Fruit fly (Drosophila melanogaster): ENCODE measurements around the gene CG15005.

Gene CG15005

DNA sequence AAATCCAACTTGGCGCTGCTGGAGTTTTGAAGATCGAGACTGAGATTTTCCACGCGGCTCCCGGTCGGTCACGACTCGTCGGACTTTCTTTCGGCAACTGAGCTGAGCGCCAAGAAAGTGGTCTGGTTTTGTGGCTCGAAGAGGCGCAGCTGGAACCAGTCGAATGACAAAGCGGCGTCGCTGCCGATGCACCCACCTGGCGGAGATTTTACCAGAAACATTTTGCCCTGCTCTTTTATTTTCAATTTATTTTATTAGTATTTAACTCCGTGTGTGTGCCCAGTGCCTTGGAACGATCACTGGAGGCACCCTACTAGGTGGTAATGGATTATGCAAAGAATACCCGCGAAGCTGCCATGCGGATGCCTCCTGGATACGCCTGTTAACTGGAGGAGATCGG lies at the start of gene CG15005:
TSS of gene CG15005 (minus strand) at position 101 of the 400 bp plus-strand sequence.
- TF ChIP-seq h (optimal IDR thresholded peaks at IDR 0.05), result no peak
- no peak for TF ChIP-seq psq (optimal IDR thresholded peaks at IDR 0.05)
- TF ChIP-seq Sin3A (optimal IDR thresholded peaks at IDR 0.05), result no peak
- no peak for TF ChIP-seq Myc (optimal IDR thresholded peaks at IDR 0.05)
- no peak for TF ChIP-seq insv (optimal IDR thresholded peaks at IDR 0.05)
- TF ChIP-seq ttk (optimal IDR thresholded peaks at IDR 0.05), result no peak

- TF ChIP-seq h (optimal IDR thresholded peaks at IDR 0.05) (no peak), Myc (optimal IDR thresholded peaks at IDR 0.05) (no peak), ttk (optimal IDR thresholded peaks at IDR 0.05) (no peak), insv (optimal IDR thresholded peaks at IDR 0.05) (no peak), psq (optimal IDR thresholded peaks at IDR 0.05) (no peak), Sin3A (optimal IDR thresholded peaks at IDR 0.05) (no peak)
These were observed 49.6 kb upstream of the CG15005 start for dm6 chr3L:4253611-4254300.

DNA sequence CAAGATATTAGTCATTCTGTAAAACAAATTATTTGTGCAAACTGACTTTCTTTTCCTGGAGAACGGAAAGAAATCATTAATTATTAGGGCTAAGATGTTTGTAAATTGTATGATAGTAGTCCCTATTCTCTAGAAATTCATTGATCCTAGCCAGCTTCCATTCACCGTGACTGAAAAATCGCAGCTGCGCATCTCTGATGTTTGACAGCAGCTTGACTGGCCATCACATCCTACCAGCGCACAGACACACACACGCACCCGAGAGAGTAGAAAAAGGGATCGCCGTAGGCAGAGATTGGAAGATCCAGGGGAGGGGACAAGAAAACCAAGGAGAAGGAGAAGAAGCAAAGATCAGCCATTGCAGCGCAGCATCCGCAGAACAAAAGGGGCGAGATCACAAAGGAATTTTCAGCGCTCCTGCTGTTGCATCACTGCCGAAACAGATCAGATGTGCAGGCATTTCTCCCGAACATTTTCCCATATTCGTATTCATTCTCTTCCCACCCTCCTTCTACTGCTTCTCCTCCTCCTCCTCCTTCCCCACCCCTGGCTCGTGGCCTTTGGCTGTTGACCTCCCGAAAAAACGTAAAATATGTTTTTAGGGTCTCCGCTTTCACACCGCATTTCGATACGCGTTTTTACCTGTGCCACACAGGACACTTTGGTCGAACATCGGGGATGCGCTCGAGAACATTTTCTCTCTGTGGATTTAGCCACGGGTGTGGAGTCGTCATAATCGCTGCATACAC lies 48.9 kb upstream of the CG15005 start:
- TF ChIP-seq Myc (optimal IDR thresholded peaks at IDR 0.05), result no peak

DNA sequence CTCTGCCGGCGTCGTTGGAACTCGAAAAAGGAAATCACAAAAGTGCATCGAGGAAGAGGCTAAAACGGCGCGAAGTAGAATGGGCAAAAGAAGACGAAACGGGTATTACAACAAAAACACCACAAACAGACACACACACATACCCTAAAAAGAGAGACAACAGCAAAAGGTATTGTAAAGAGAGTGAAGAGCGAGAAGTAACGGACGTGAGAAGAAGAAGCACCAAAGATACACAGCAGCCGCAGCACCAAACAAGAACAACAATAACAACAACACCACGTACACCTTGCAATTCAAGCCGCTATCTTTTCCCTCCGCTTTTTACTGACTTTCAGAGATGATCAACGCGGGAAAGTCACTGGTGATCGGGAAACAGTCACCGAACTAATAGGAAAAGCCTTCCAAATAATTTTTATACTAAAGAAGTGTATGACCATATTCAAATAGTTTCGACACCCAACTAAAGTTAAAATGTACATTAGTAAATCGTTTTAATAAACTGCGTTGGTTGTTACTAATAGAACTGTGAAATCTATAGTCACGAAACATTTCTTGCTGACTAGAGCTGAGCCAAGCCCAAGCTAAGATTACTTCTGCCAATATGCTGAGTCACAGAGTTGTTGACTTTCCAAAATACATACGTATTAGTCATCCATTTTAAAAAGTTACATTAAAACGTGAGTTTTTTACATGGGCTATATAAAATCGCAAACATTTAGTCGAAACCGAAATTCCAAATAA lies 48.2 kb upstream of the CG15005 start:
- no peak for TF ChIP-seq Myc (optimal IDR thresholded peaks at IDR 0.05)
- no peak for TF ChIP-seq insv (optimal IDR thresholded peaks at IDR 0.05)
- no peak for TF ChIP-seq psq (optimal IDR thresholded peaks at IDR 0.05)
- TF ChIP-seq Sin3A (optimal IDR thresholded peaks at IDR 0.05), result no peak
- TF ChIP-seq h (optimal IDR thresholded peaks at IDR 0.05), result no peak
- no peak for TF ChIP-seq ttk (optimal IDR thresholded peaks at IDR 0.05)

dm6 chr3L:4242428-4242827 lies 38.3 kb upstream of the CG15005 start, which contains the start of gene pav:
Gene pav, plus strand, starts transcription at chr3L:4242734.
- TF ChIP-seq insv (optimal IDR thresholded peaks at IDR 0.05) (no peak), psq (optimal IDR thresholded peaks at IDR 0.05) (no peak), h (optimal IDR thresholded peaks at IDR 0.05) (no peak), ttk (optimal IDR thresholded peaks at IDR 0.05) (no peak), Myc (optimal IDR thresholded peaks at IDR 0.05) (no peak), Sin3A (optimal IDR thresholded peaks at IDR 0.05) (no peak)

DNA sequence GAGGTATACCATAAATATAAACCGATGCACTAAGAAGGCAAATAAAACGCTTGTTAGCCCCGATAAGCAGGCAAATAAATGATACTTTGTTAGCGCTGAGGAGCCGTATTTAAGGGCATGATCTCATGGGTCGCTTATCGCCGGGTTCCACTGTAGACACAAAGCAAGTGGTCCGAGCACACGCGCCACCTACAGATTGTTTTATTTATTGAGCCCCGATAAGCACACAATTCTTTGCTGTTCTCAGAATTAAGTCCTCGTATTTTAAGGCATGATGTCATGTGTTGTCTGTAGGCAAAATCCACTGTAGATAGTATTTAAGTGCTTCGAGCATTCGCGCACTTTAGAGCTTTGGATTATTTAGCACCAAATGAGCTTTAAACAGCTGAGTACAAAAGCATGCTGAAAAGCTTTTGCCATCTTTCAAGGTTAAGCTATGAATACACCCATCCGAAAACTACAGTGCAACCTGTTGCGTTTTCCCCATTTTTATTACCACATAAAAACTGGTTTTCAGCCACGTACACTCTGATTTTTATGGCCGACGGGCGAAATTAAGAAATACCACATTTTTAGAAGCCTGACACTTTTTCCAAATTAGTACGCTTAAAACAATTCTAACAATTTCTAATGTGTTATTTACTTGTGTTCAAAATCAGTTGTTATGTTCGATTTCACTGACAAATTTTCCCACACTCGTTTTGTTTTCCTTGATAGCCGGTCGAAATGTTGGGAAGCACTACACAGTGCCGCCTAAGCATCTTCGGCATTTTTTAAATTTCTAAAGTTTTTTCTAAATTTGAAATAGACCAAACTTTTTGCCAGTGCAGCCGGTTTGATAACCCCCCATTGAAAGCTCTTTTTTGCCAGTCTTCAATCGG lies 35.5 kb upstream of the CG15005 start, which contains the start of gene Sqor:
TSS of gene Sqor (plus strand) at position 732 of the 881 bp plus-strand sequence.
- TF ChIP-seq ttk (optimal IDR thresholded peaks at IDR 0.05), result no peak
- no peak for TF ChIP-seq Sin3A (optimal IDR thresholded peaks at IDR 0.05)
- TF ChIP-seq insv (optimal IDR thresholded peaks at IDR 0.05), result no peak
- TF ChIP-seq h (optimal IDR thresholded peaks at IDR 0.05), result no peak
- no peak for TF ChIP-seq psq (optimal IDR thresholded peaks at IDR 0.05)

DNA sequence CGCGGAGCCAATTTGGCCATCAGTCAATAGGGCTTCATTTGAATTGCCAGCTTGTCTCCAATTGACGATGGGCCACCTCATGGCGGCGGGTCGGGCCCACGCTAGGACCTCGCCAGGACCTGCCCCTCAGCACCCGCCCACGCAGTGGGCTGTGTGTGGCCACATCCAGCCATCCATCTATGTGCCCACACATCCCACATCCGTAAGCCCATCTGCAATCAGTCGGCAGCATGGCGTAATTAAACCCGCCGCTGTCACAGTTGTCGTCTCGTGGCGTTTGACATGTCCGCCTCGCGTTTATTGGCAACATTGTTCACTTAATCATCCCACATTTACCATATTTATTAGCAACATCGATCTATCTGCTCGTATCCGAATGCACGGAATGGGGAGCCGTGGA lies 34.1 kb upstream of the CG15005 start:
- no peak for TF ChIP-seq insv (optimal IDR thresholded peaks at IDR 0.05)
- no peak for TF ChIP-seq Myc (optimal IDR thresholded peaks at IDR 0.05)

DNA sequence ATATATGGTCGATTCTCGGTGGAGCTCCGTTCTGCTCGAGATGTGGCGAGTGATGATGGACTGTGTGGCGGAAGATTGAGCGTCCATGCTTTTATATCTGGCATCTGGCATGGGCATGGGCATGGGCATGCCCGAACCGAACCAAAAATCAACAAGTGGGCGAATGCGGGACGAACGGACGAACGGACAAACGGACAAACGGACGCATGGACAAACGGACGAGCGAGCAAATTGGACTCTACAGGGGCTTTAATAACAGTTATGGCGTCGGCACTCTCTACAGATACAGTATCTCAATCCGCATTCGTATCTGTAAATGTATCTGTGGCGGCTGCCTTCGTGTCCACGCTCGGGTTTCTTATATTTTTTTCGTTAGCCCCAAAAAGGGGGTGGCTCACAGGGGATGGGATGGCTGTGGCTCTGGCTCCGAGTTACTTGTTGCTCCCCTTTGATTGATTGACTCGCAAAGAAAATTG lies 32.0 kb upstream of the CG15005 start, which contains the start of gene ImpL2:
TSS of gene ImpL2 (minus strand) at position 51 of the 476 bp plus-strand sequence.
- TF ChIP-seq insv (optimal IDR thresholded peaks at IDR 0.05) (no peak), Myc (optimal IDR thresholded peaks at IDR 0.05) (no peak), psq (optimal IDR thresholded peaks at IDR 0.05) (no peak), h (optimal IDR thresholded peaks at IDR 0.05) (no peak), Sin3A (optimal IDR thresholded peaks at IDR 0.05) (no peak), ttk (optimal IDR thresholded peaks at IDR 0.05) (no peak)

dm6 chr3L:4233603-4234277 lies 29.6 kb upstream of the CG15005 start:
- no peak for TF ChIP-seq h (optimal IDR thresholded peaks at IDR 0.05)
- no peak for TF ChIP-seq psq (optimal IDR thresholded peaks at IDR 0.05)
- TF ChIP-seq ttk (optimal IDR thresholded peaks at IDR 0.05), result no peak

- no peak for TF ChIP-seq ttk (optimal IDR thresholded peaks at IDR 0.05)
- no peak for TF ChIP-seq Myc (optimal IDR thresholded peaks at IDR 0.05)
- TF ChIP-seq psq (optimal IDR thresholded peaks at IDR 0.05), result no peak
- TF ChIP-seq insv (optimal IDR thresholded peaks at IDR 0.05), result no peak
- no peak for TF ChIP-seq Sin3A (optimal IDR thresholded peaks at IDR 0.05)
These were observed 28.7 kb upstream of the CG15005 start for dm6 chr3L:4232724-4233367.

dm6 chr3L:4232227-4232626 lies 28.1 kb upstream of the CG15005 start:
- TF ChIP-seq ttk (optimal IDR thresholded peaks at IDR 0.05) (no peak), psq (optimal IDR thresholded peaks at IDR 0.05) (no peak), h (optimal IDR thresholded peaks at IDR 0.05) (no peak), insv (optimal IDR thresholded peaks at IDR 0.05) (no peak), Myc (optimal IDR thresholded peaks at IDR 0.05) (no peak), Sin3A (optimal IDR thresholded peaks at IDR 0.05) (no peak)
